In the genomic region with DNA sequence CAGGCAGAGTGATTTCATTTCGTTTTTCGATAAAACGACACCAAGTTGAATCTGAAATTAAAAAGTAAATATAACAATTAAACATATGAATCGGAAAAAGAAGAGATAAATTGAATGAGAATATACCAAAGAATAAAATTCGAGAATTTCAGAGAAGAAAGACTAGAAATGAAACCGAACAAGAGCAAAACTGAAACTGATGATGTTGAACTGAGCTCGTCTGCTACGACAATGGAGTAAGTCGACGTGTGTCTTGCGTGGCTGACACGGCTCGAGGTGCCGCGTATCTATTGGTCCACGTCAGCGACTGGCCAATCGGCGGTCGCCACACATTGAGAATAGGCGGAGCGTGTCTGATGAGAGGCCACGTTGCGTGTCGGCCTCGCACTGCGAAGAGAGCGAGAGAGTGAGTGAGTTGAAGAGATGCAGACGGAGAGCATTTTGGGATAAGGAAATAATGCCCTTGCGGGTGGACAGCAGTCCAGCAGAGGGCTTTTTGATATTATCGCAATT, we compare ENCODE assay signal across 3 worm cellular contexts.
A peak's percentile ranks its signal among the peaks of the same experiment; 100 is the strongest.
TF ChIP-seq lines count a peak whose summit lies in the region.

Gene crt-1, minus strand, starts transcription at position 51 of the 513 bp plus-strand sequence.

TF ChIP-seq in whole organism, L1 larva, 84 proteins besides CTCF, POLR2A, EP300 and RAD21 (continued from another document and continues in another):
- TF ChIP-seq unc-62 (GFP tag; optimal IDR thresholded peaks at IDR 0.05; lab: Kevin White, UChicago) (no peak), nhr-12 (tag; optimal IDR thresholded peaks at IDR 0.05; lab: Kevin White, UChicago) (no peak), ztf-4 (tag; optimal IDR thresholded peaks at IDR 0.05; lab: Kevin White, UChicago) (peak; percentile 42), efl-1 (optimal IDR thresholded peaks at IDR 0.05; lab: Kevin White, UChicago) (peak; percentile 88 to 89), efl-1 (GFP tag; optimal IDR thresholded peaks at IDR 0.05 in 1 of 2; lab: Kevin White, UChicago) (peak; percentile 78 to 98), unc-98 (GFP tag; IDR thresholded peaks at IDR 0.05; lab: Robert Waterston, UW) (no peak), alr-1 (tag; optimal IDR thresholded peaks at IDR 0.05; lab: Kevin White, UChicago; ENCODE audit: borderline replicate concordance) (no peak), ceh-88 (GFP tag; IDR thresholded peaks at IDR 0.05; lab: Robert Waterston, UW) (peak; percentile 44), egl-27 (tag; optimal IDR thresholded peaks at IDR 0.05; lab: Kevin White, UChicago) (peak; percentile 26 to 73), sup-37 (GFP tag; optimal IDR thresholded peaks at IDR 0.05; lab: Kevin White, UChicago) (peak; percentile 95), mab-9 (GFP tag; IDR thresholded peaks at IDR 0.05; lab: Robert Waterston, UW) (peak; percentile 85), grh-1 (GFP tag; IDR thresholded peaks at IDR 0.05; lab: Robert Waterston, UW) (peak; percentile 97), dsc-1 (tag; optimal IDR thresholded peaks at IDR 0.05; lab: Kevin White, UChicago) (peak; percentile 94), nhr-11 (tag; optimal IDR thresholded peaks at IDR 0.05; lab: Kevin White, UChicago) (peak; percentile 78), mef-2 (tag; optimal IDR thresholded peaks at IDR 0.05; lab: Kevin White, UChicago) (peak; percentile 67), C04F5.9 (tag; optimal IDR thresholded peaks at IDR 0.05; lab: Kevin White, UChicago) (peak; percentile 63), pag-3 (tag; optimal IDR thresholded peaks at IDR 0.05; lab: Kevin White, UChicago; ENCODE audit: borderline replicate concordance, insufficient read depth) (no peak), nhr-90 (tag; optimal IDR thresholded peaks at IDR 0.05; lab: Kevin White, UChicago; ENCODE audit: poor library complexity) (peak; percentile 94), tlp-1 (tag; optimal IDR thresholded peaks at IDR 0.05; lab: Kevin White, UChicago) (no peak), ceh-63 (GFP tag; optimal IDR thresholded peaks at IDR 0.05; lab: Kevin White, UChicago) (no peak), lsy-2 (tag; optimal IDR thresholded peaks at IDR 0.05; lab: Kevin White, UChicago) (peak; percentile 95 to 96), C16A3.4 (tag; optimal IDR thresholded peaks at IDR 0.05; lab: Kevin White, UChicago) (peak; percentile 79), nhr-28 (tag; optimal IDR thresholded peaks at IDR 0.05; lab: Kevin White, UChicago) (no peak), elt-3 (tag; optimal IDR thresholded peaks at IDR 0.05; lab: Kevin White, UChicago) (peak in 4 of 6 experiments; percentile 46 to 88 (median 75)), hlh-4 (tag; optimal IDR thresholded peaks at IDR 0.05; lab: Kevin White, UChicago) (no peak), nhr-19 (GFP tag; conservative IDR thresholded peaks at IDR 0.05; lab: Robert Waterston, UW) (peak; percentile 95), tbx-2 (tag; optimal IDR thresholded peaks at IDR 0.05; lab: Kevin White, UChicago) (peak; percentile 96), lin-39 (tag; optimal IDR thresholded peaks at IDR 0.05; lab: Kevin White, UChicago) (peak; percentile 68), unc-130 (tag; optimal IDR thresholded peaks at IDR 0.05; lab: Kevin White, UChicago) (peak; percentile 74), elt-2 (tag; optimal IDR thresholded peaks at IDR 0.05; lab: Kevin White, UChicago) (peak; percentile 93), mep-1 (tag; optimal IDR thresholded peaks at IDR 0.05; lab: Kevin White, UChicago) (peak; percentile 81), unc-30 (tag; optimal IDR thresholded peaks at IDR 0.05; lab: Kevin White, UChicago) (no peak), fos-1 (tag; optimal IDR thresholded peaks at IDR 0.05; lab: Kevin White, UChicago) (peak; percentile 72), lin-15B (tag; optimal IDR thresholded peaks at IDR 0.05; lab: Kevin White, UChicago) (peak; percentile 89), C34B4.2 (tag; optimal IDR thresholded peaks at IDR 0.05; lab: Kevin White, UChicago) (no peak), blmp-1 (tag; optimal IDR thresholded peaks at IDR 0.05; lab: Kevin White, UChicago) (peak; percentile 72), fkh-8 (tag; optimal IDR thresholded peaks at IDR 0.05; lab: Kevin White, UChicago) (peak; percentile 96), ama-1 (optimal IDR thresholded peaks at IDR 0.05; lab: Kevin White, UChicago) (peak; percentile 53), zip-4 (GFP tag; optimal IDR thresholded peaks at IDR 0.05; lab: Kevin White, UChicago) (peak; percentile 87), snpc-4 (tag; optimal IDR thresholded peaks at IDR 0.05; lab: Kevin White, UChicago) (peak; percentile 63), nhr-85 (tag; lab: Kevin White, UChicago) (peak; percentile 94)

TF ChIP-seq in whole organism, L3 larva, 47 proteins besides CTCF, POLR2A, EP300 and RAD21 (continued from another document):
- TF ChIP-seq lsy-12 (tag; optimal IDR thresholded peaks at IDR 0.05; lab: Kevin White, UChicago) = peak; percentile 97
- TF ChIP-seq ceh-82 (tag; optimal IDR thresholded peaks at IDR 0.05; lab: Kevin White, UChicago) = no peak
- peak; percentile 82 for TF ChIP-seq nhr-25 (tag; optimal IDR thresholded peaks at IDR 0.05; lab: Kevin White, UChicago)
- TF ChIP-seq ceh-16 (tag; optimal IDR thresholded peaks at IDR 0.05; lab: Kevin White, UChicago) = no peak
- TF ChIP-seq nhr-28 (tag; optimal IDR thresholded peaks at IDR 0.05; lab: Kevin White, UChicago) = no peak
- no peak for TF ChIP-seq mml-1 (tag; optimal IDR thresholded peaks at IDR 0.05; lab: Kevin White, UChicago)
- TF ChIP-seq lin-39 (tag; optimal IDR thresholded peaks at IDR 0.05; lab: Kevin White, UChicago) = peak; percentile 88
- TF ChIP-seq R02D3.7 (tag; optimal IDR thresholded peaks at IDR 0.05; lab: Kevin White, UChicago) = peak; percentile 82
- TF ChIP-seq ztf-4 (tag; optimal IDR thresholded peaks at IDR 0.05; lab: Kevin White, UChicago) = peak; percentile 51
- TF ChIP-seq ztf-11 (tag; optimal IDR thresholded peaks at IDR 0.05; lab: Kevin White, UChicago) = no peak
- peak; percentile 84 for TF ChIP-seq pha-4 (tag; optimal IDR thresholded peaks at IDR 0.05; lab: Kevin White, UChicago)
- TF ChIP-seq pqm-1 (tag; optimal IDR thresholded peaks at IDR 0.05; lab: Kevin White, UChicago) = peak; percentile 55
- peak; percentile 71 for TF ChIP-seq ceh-28 (tag; optimal IDR thresholded peaks at IDR 0.05; lab: Kevin White, UChicago)
- peak; percentile 40 for TF ChIP-seq mdl-1 (tag; optimal IDR thresholded peaks at IDR 0.05; lab: Kevin White, UChicago)
- TF ChIP-seq elt-2 (tag; optimal IDR thresholded peaks at IDR 0.05; lab: Kevin White, UChicago) = peak; percentile 93
- TF ChIP-seq egl-5 (tag; optimal IDR thresholded peaks at IDR 0.05; lab: Kevin White, UChicago) = peak; percentile 82
- TF ChIP-seq unc-62 (GFP tag; optimal IDR thresholded peaks at IDR 0.05; lab: Kevin White, UChicago) = peak; percentile 43
- peak; percentile 12 for TF ChIP-seq fkh-10 (GFP tag; optimal IDR thresholded peaks at IDR 0.05; lab: Kevin White, UChicago)
- TF ChIP-seq nhr-67 (tag; optimal IDR thresholded peaks at IDR 0.05; lab: Kevin White, UChicago) = no peak

TF ChIP-seq in whole organism, young adult, 124 proteins besides CTCF, POLR2A, EP300 and RAD21 (continued from another document and continues in another):
- TF ChIP-seq bed-1 (GFP tag; IDR thresholded peaks at IDR 0.05; lab: Robert Waterston, UW) = no peak
- no peak for TF ChIP-seq him-1 (tag; optimal IDR thresholded peaks at IDR 0.05; lab: Kevin White, UChicago)
- 0 out of 2 replicates have a peak, but pooled peaks have one; percentile 52 for TF ChIP-seq aptf-3 (GFP tag; IDR thresholded peaks at IDR 0.05; lab: Robert Waterston, UW)
- TF ChIP-seq lin-40 (tag; optimal IDR thresholded peaks at IDR 0.05; lab: Kevin White, UChicago) = peak; percentile 92
- no peak for TF ChIP-seq athp-1 (tag; optimal IDR thresholded peaks at IDR 0.05; lab: Kevin White, UChicago)
- TF ChIP-seq ztf-18 (tag; optimal IDR thresholded peaks at IDR 0.05; lab: Kevin White, UChicago) = peak; percentile 79
- TF ChIP-seq hsf-1 (GFP tag; IDR thresholded peaks at IDR 0.05; lab: Robert Waterston, UW) = 0 out of 2 replicates have a peak, but pooled peaks have one; percentile 51
- TF ChIP-seq unc-62 (GFP tag; optimal IDR thresholded peaks at IDR 0.05; lab: Kevin White, UChicago) = no peak
- TF ChIP-seq ceh-79 (tag; optimal IDR thresholded peaks at IDR 0.05; lab: Kevin White, UChicago) = no peak
- TF ChIP-seq F55B11.4 (tag; optimal IDR thresholded peaks at IDR 0.05; lab: Kevin White, UChicago; ENCODE audit: borderline replicate concordance, insufficient read depth) = no peak
- TF ChIP-seq F52B5.7 (tag; optimal IDR thresholded peaks at IDR 0.05; lab: Kevin White, UChicago) = peak; percentile 58
- TF ChIP-seq Y67H2A.10 (GFP tag; conservative IDR thresholded peaks at IDR 0.05; lab: Robert Waterston, UW) = no peak
- peak; percentile 89 for TF ChIP-seq ceh-27 (GFP tag; optimal IDR thresholded peaks at IDR 0.05; lab: Kevin White, UChicago)
- peak; percentile 66 for TF ChIP-seq madf-10 (tag; optimal IDR thresholded peaks at IDR 0.05; lab: Kevin White, UChicago)
- TF ChIP-seq let-526 (GFP tag; IDR thresholded peaks at IDR 0.05; lab: Robert Waterston, UW) = peak; percentile 82
- TF ChIP-seq hmg-1.2 (GFP tag; IDR thresholded peaks at IDR 0.05; lab: Robert Waterston, UW) = peak; percentile 88
- no peak for TF ChIP-seq unc-130 (GFP tag; optimal IDR thresholded peaks at IDR 0.05; lab: Kevin White, UChicago)
- TF ChIP-seq F39B2.1 (GFP tag; IDR thresholded peaks at IDR 0.05; lab: Robert Waterston, UW) = no peak
- TF ChIP-seq hlh-12 (tag; optimal IDR thresholded peaks at IDR 0.05; lab: Kevin White, UChicago) = no peak
- TF ChIP-seq lsy-27 (tag; optimal IDR thresholded peaks at IDR 0.05; lab: Kevin White, UChicago; ENCODE audit: borderline replicate concordance, insufficient read depth) = no peak
- TF ChIP-seq nfya-2 (GFP tag; IDR thresholded peaks at IDR 0.05; lab: Robert Waterston, UW) = peak; percentile 99
- no peak for TF ChIP-seq cebp-1 (GFP tag; IDR thresholded peaks at IDR 0.05; lab: Robert Waterston, UW)
- peak; percentile 85 for TF ChIP-seq cebp-1 (tag; optimal IDR thresholded peaks at IDR 0.05; lab: Kevin White, UChicago)
- TF ChIP-seq ztf-25 (GFP tag; IDR thresholded peaks at IDR 0.05; lab: Robert Waterston, UW) = no peak
- peak; percentile 65; the same call in 1 of the 2 replicates for TF ChIP-seq lin-26 (GFP tag; IDR thresholded peaks at IDR 0.05; lab: Robert Waterston, UW)
- TF ChIP-seq efl-1 (GFP tag; optimal IDR thresholded peaks at IDR 0.05; lab: Kevin White, UChicago) = no peak
- TF ChIP-seq sptf-2 (GFP tag; optimal IDR thresholded peaks at IDR 0.05; lab: Kevin White, UChicago) = no peak
- no peak for TF ChIP-seq F57C9.4 (tag; optimal IDR thresholded peaks at IDR 0.05; lab: Kevin White, UChicago)
- peak; percentile 73 for TF ChIP-seq rcor-1 (GFP tag; IDR thresholded peaks at IDR 0.05; lab: Robert Waterston, UW)
- TF ChIP-seq rpc-1 (optimal IDR thresholded peaks at IDR 0.05; lab: Kevin White, UChicago) = no peak
- TF ChIP-seq rpc-1 (tag; optimal IDR thresholded peaks at IDR 0.05; lab: Kevin White, UChicago) = no peak
- peak; percentile 44 for TF ChIP-seq nhr-90 (tag; optimal IDR thresholded peaks at IDR 0.05; lab: Kevin White, UChicago)
- TF ChIP-seq nhr-27 (tag; optimal IDR thresholded peaks at IDR 0.05; lab: Kevin White, UChicago) = no peak
- TF ChIP-seq ztf-6 (GFP tag; IDR thresholded peaks at IDR 0.05; lab: Robert Waterston, UW) = no peak
- no peak for TF ChIP-seq fkh-3 (tag; optimal IDR thresholded peaks at IDR 0.05; lab: Kevin White, UChicago)
- no peak for TF ChIP-seq ccch-3 (GFP tag; optimal IDR thresholded peaks at IDR 0.05; lab: Kevin White, UChicago)
- TF ChIP-seq cebp-2 (GFP tag; IDR thresholded peaks at IDR 0.05; lab: Robert Waterston, UW) = no peak
- TF ChIP-seq attf-5 (GFP tag; optimal IDR thresholded peaks at IDR 0.05; lab: Kevin White, UChicago) = peak; percentile 78
- no peak for TF ChIP-seq tbx-9 (tag; optimal IDR thresholded peaks at IDR 0.05; lab: Kevin White, UChicago; ENCODE audit: borderline replicate concordance)
- TF ChIP-seq let-607 (tag; optimal IDR thresholded peaks at IDR 0.05; lab: Kevin White, UChicago) = peak; percentile 98 to 99
- TF ChIP-seq Y56A3A.18 (GFP tag; IDR thresholded peaks at IDR 0.05; lab: Robert Waterston, UW) = 0 out of 2 replicates have a peak, but pooled peaks have one; percentile 64
- peak; percentile 71 for TF ChIP-seq C06A6.2 (GFP tag; conservative IDR thresholded peaks at IDR 0.05; lab: Robert Waterston, UW)
- peak; percentile 62 for TF ChIP-seq F22D6.2 (tag; optimal IDR thresholded peaks at IDR 0.05; lab: Kevin White, UChicago)
- no peak for TF ChIP-seq T07F8.4 (tag; optimal IDR thresholded peaks at IDR 0.05; lab: Kevin White, UChicago)
- TF ChIP-seq snpc-4 (GFP tag; optimal IDR thresholded peaks at IDR 0.05; lab: Kevin White, UChicago) = no peak
- TF ChIP-seq snpc-4 (tag; optimal IDR thresholded peaks at IDR 0.05; lab: Kevin White, UChicago) = peak; percentile 29 to 77 (median 56)
- TF ChIP-seq ceh-40 (GFP tag; IDR thresholded peaks at IDR 0.05; lab: Robert Waterston, UW) = no peak; the same call in 1 of the 2 replicates
- 0 out of 2 replicates have a peak, but pooled peaks have one; percentile 56 for TF ChIP-seq F37B4.10 (GFP tag; IDR thresholded peaks at IDR 0.05; lab: Robert Waterston, UW)
- TF ChIP-seq lin-35 (GFP tag; optimal IDR thresholded peaks at IDR 0.05; lab: Kevin White, UChicago) = peak in 1 of 3 experiments; percentile 78
- peak; percentile 73 for TF ChIP-seq atf-7 (tag; optimal IDR thresholded peaks at IDR 0.05; lab: Kevin White, UChicago)
- TF ChIP-seq F23B12.7 (tag; optimal IDR thresholded peaks at IDR 0.05; lab: Kevin White, UChicago; ENCODE audit: insufficient read depth) = no peak
- peak; percentile 88 for TF ChIP-seq chd-7 (tag; optimal IDR thresholded peaks at IDR 0.05; lab: Kevin White, UChicago)
- TF ChIP-seq zfh-2 (GFP tag; conservative IDR thresholded peaks at IDR 0.05; lab: Robert Waterston, UW) = peak; percentile 99
- no peak for TF ChIP-seq bed-2 (GFP tag; IDR thresholded peaks at IDR 0.05; lab: Robert Waterston, UW)
- no peak; the same call in 1 of the 2 replicates for TF ChIP-seq ceh-100 (GFP tag; IDR thresholded peaks at IDR 0.05; lab: Robert Waterston, UW)
- TF ChIP-seq hlh-26 (GFP tag; conservative IDR thresholded peaks at IDR 0.05; lab: Robert Waterston, UW) = no peak
- TF ChIP-seq tbp1 (GFP tag; optimal IDR thresholded peaks at IDR 0.05; lab: Kevin White, UChicago) = peak; percentile 63
- no peak for TF ChIP-seq F33H1.4 (GFP tag; IDR thresholded peaks at IDR 0.05; lab: Robert Waterston, UW)
- TF ChIP-seq F49E8.2 (tag; optimal IDR thresholded peaks at IDR 0.05; lab: Kevin White, UChicago; ENCODE audit: insufficient read depth) = no peak
- TF ChIP-seq B0336.3 (GFP tag; IDR thresholded peaks at IDR 0.05; lab: Robert Waterston, UW) = peak; percentile 90
- no peak for TF ChIP-seq F57A8.1 (GFP tag; optimal IDR thresholded peaks at IDR 0.05; lab: Kevin White, UChicago)
- TF ChIP-seq snpc-3.4 (tag; optimal IDR thresholded peaks at IDR 0.05; lab: Kevin White, UChicago) = no peak
- TF ChIP-seq hrde-1 (tag; optimal IDR thresholded peaks at IDR 0.05; lab: Kevin White, UChicago; ENCODE audit: borderline replicate concordance) = no peak
- peak; percentile 91 for TF ChIP-seq dox-1 (GFP tag; IDR thresholded peaks at IDR 0.05; lab: Robert Waterston, UW)
- TF ChIP-seq die-1 (tag; optimal IDR thresholded peaks at IDR 0.05; lab: Kevin White, UChicago) = no peak
- TF ChIP-seq madf-8 (GFP tag; conservative IDR thresholded peaks at IDR 0.05; lab: Robert Waterston, UW) = no peak
- no peak for TF ChIP-seq dpff-1 (tag; optimal IDR thresholded peaks at IDR 0.05; lab: Kevin White, UChicago)
- 0 out of 2 replicates have a peak, but pooled peaks have one; percentile 32 for TF ChIP-seq attf-3 (GFP tag; conservative IDR thresholded peaks at IDR 0.05; lab: Robert Waterston, UW)
- no peak for TF ChIP-seq snpc-1.3 (tag; optimal IDR thresholded peaks at IDR 0.05; lab: Kevin White, UChicago; ENCODE audit: insufficient read depth)
- peak; percentile 89 for TF ChIP-seq K11D2.4 (GFP tag; IDR thresholded peaks at IDR 0.05; lab: Robert Waterston, UW)
- TF ChIP-seq ztf-22 (GFP tag; optimal IDR thresholded peaks at IDR 0.05; lab: Kevin White, UChicago) = peak; percentile 29
- TF ChIP-seq lag-1 (GFP tag; IDR thresholded peaks at IDR 0.05; lab: Robert Waterston, UW) = no peak
